Worm (Caenorhabditis elegans): ENCODE results near the gene F46F5.16.

DNA sequence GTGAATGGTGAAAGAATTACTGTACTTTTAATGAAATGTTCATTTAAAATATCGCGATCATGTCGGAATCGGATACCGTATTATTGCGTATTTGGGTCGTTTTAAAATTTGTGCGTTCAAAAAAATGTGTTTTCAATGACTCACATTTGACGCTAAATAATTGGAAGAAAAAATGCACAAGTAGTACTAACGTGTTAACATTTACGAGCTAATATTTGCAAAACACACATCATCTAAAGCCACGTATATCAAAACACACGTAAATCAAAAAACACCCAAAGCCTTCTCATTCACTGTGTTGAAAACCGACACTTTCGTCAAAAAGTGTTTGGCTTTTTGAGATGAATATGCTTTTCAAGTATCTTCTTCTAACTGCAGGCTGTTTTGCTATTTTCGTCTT lies 38.5 kb downstream of the F46F5.16 start, which contains the start of gene F28A10.1:
- TF ChIP-seq tbx-37 (GFP tag; conservative IDR thresholded peaks at IDR 0.05) = no peak
- no peak for TF ChIP-seq ama-1 (optimal IDR thresholded peaks at IDR 0.05)
- TF ChIP-seq ceh-36 (tag; optimal IDR thresholded peaks at IDR 0.05) = no peak
- no peak for TF ChIP-seq hmg-4 (GFP tag; optimal IDR thresholded peaks at IDR 0.05)
- no peak for TF ChIP-seq flt-1 (GFP tag; IDR thresholded peaks at IDR 0.05)
- no peak for TF ChIP-seq aly-1 (tag; optimal IDR thresholded peaks at IDR 0.05)
- no peak for TF ChIP-seq pes-1 (GFP tag; IDR thresholded peaks at IDR 0.05)
- TF ChIP-seq tbx-11 (GFP tag; IDR thresholded peaks at IDR 0.05) = no peak

Measured in whole organism, early embryonic.